Fruit fly (Drosophila melanogaster) whole organism, embryonic: ENCODE results near the gene Stat92E.

Experiments
- Awh ChIP-seq: fragments of 200-800 bp; sonication (Bioruptor generic); IDR thresholded peaks from 2 replicates; pipeline ENCODE4, ENCODE4 v1.3.6; 2022; ENCODE audit warnings: missing biosample characterization, missing genetic modification characterization
- Blimp-1 ChIP-seq: fragments of 200-800 bp; sonication (Bioruptor generic); optimal IDR thresholded peaks from 3 replicates; lab custom pipeline; 2018; ENCODE audit warnings: missing biosample characterization, missing genetic modification characterization, mild to moderate bottlenecking, moderate library complexity, missing genetic modification reagents
- BtbVII ChIP-seq: fragments of 200-800 bp; sonication (Bioruptor generic); optimal IDR thresholded peaks from 3 replicates; lab custom pipeline; 2017; ENCODE audit warnings: missing biosample characterization, mild to moderate bottlenecking, missing genetic modification characterization
- CG10959 ChIP-seq: fragments of 200-800 bp; sonication (Bioruptor generic); IDR thresholded peaks from 2 replicates; pipeline ENCODE4 v1.3.6; 2022; ENCODE audit warnings: missing biosample characterization, missing genetic modification characterization
- CG12236 ChIP-seq: fragments of 200-800 bp; sonication (Bioruptor generic); optimal IDR thresholded peaks from 2 replicates; lab custom pipeline; 2016; ENCODE audit warnings: missing biosample characterization, missing genetic modification characterization
- CG12299 ChIP-seq: fragments of 200-800 bp; sonication (Bioruptor generic); optimal IDR thresholded peaks from 2 replicates; lab custom pipeline; 2018; ENCODE audit warnings: missing biosample characterization, mild to moderate bottlenecking, missing genetic modification characterization
- CG12942 ChIP-seq: fragments of 200-800 bp; sonication (Bioruptor generic); optimal IDR thresholded peaks from 3 replicates; lab custom pipeline; 2016; ENCODE audit warnings: missing biosample characterization, missing genetic modification characterization
- CG14441 ChIP-seq: fragments of 200-800 bp; sonication (Bioruptor generic); IDR thresholded peaks from 2 replicates; pipeline ENCODE4 v1.3.6; 2022; ENCODE audit warnings: missing biosample characterization, missing genetic modification characterization
- CG1603 ChIP-seq: fragments of 200-800 bp; sonication (Bioruptor generic); optimal IDR thresholded peaks from 2 replicates; lab custom pipeline; 2019; ENCODE audit warnings: missing biosample characterization, mild to moderate bottlenecking, missing genetic modification characterization, moderate library complexity
- CG2889 ChIP-seq: fragments of 200-800 bp; sonication (Bioruptor generic); IDR thresholded peaks from 3 replicates; pipeline ENCODE4 v1.3.6; 2022; ENCODE audit warnings: missing biosample characterization, missing genetic modification characterization
- CG31441 ChIP-seq: fragments of 200-800 bp; sonication (Bioruptor generic); IDR thresholded peaks from 2 replicates; pipeline ENCODE4 v1.3.6; 2022; ENCODE audit warnings: missing biosample characterization, missing genetic modification characterization
- CG6654 ChIP-seq: fragments of 200-800 bp; sonication (Bioruptor generic); optimal IDR thresholded peaks from 2 replicates; lab custom pipeline; 2017; ENCODE audit warnings: missing biosample characterization, mild to moderate bottlenecking, missing genetic modification characterization
- CG8924 ChIP-seq: fragments of 200-800 bp; optimal IDR thresholded peaks from 3 replicates; lab custom pipeline; 2019; ENCODE audit warnings: missing biosample characterization, mild to moderate bottlenecking, missing genetic modification characterization, moderate library complexity
- CG8944 ChIP-seq: fragments of 200-800 bp; sonication (Bioruptor generic); optimal IDR thresholded peaks from 3 replicates; lab custom pipeline; 2016; ENCODE audit warnings: missing biosample characterization, missing genetic modification characterization
- CG9876 ChIP-seq: fragments of 200-800 bp; sonication (Bioruptor generic); optimal IDR thresholded peaks from 2 replicates; lab custom pipeline; 2016; ENCODE audit warnings: missing biosample characterization, missing genetic modification characterization
- Dfd ChIP-seq, 2 experiments: fragments of >200 bp; optimal IDR thresholded peaks; 2 replicates each; lab custom pipeline; 2017; ENCODE audit warnings: missing biosample characterization in 2 of 2, missing genetic modification characterization in 2 of 2
- Dip3 ChIP-seq: fragments of 200-800 bp; sonication (Bioruptor generic); optimal IDR thresholded peaks from 3 replicates; lab custom pipeline; 2016; ENCODE audit warnings: missing biosample characterization, missing genetic modification characterization
- Fer1 ChIP-seq: fragments of 200-800 bp; sonication (Bioruptor generic); optimal IDR thresholded peaks from 2 replicates; lab custom pipeline; 2017; ENCODE audit warnings: missing biosample characterization, mild to moderate bottlenecking, missing genetic modification characterization
- Hand ChIP-seq: fragments of 200-800 bp; sonication (Bioruptor generic); optimal IDR thresholded peaks from 2 replicates; lab custom pipeline; 2017; ENCODE audit warnings: mild to moderate bottlenecking, missing biosample characterization, missing genetic modification reagents, missing genetic modification characterization
- Lpt ChIP-seq: fragments of >200 bp; optimal IDR thresholded peaks from 2 replicates; lab custom pipeline; 2018; ENCODE audit warnings: missing biosample characterization, missing genetic modification characterization
- Mes4 ChIP-seq: fragments of 200-800 bp; sonication (Bioruptor generic); optimal IDR thresholded peaks from 2 replicates; lab custom pipeline; 2016; ENCODE audit warnings: missing biosample characterization, missing genetic modification characterization
- Neu2 ChIP-seq: fragments of 200-800 bp; sonication (Bioruptor generic); optimal IDR thresholded peaks from 3 replicates; lab custom pipeline; 2016; ENCODE audit warnings: missing biosample characterization, missing genetic modification characterization, borderline replicate concordance
- Opbp ChIP-seq: fragments of 200-800 bp; sonication (Bioruptor generic); IDR thresholded peaks from 3 replicates; pipeline ENCODE4 v1.3.6; 2022; ENCODE audit warnings: missing biosample characterization, missing genetic modification characterization; ENCODE audit not compliant: partially characterized antibody
- Poxn ChIP-seq: fragments of 200-800 bp; sonication (Bioruptor generic); IDR thresholded peaks from 2 replicates; pipeline ENCODE4 v1.3.6; 2022; ENCODE audit warnings: missing biosample characterization, missing genetic modification characterization
- Side ChIP-seq: fragments of 200-800 bp; sonication (Bioruptor generic); optimal IDR thresholded peaks from 2 replicates; lab custom pipeline; 2016; ENCODE audit warnings: missing biosample characterization, missing genetic modification characterization
- Sox102F ChIP-seq: fragments of 200-800 bp; sonication (Bioruptor generic); optimal IDR thresholded peaks from 2 replicates; lab custom pipeline; 2018; ENCODE audit warnings: missing biosample characterization, mild to moderate bottlenecking, missing genetic modification characterization, moderate library complexity
- YL-1 ChIP-seq: fragments of 200-800 bp; sonication (Bioruptor generic); optimal IDR thresholded peaks from 3 replicates; lab custom pipeline; 2017; ENCODE audit warnings: missing biosample characterization, mild to moderate bottlenecking, missing genetic modification characterization
- ac ChIP-seq: fragments of 200-800 bp; sonication (Bioruptor generic); optimal IDR thresholded peaks from 3 replicates; lab custom pipeline; 2017; ENCODE audit warnings: missing biosample characterization, mild to moderate bottlenecking, missing genetic modification characterization
- bbx ChIP-seq: fragments of 200-800 bp; sonication (Bioruptor generic); IDR thresholded peaks from 2 replicates; pipeline ENCODE4 v1.3.6; 2022; ENCODE audit warnings: missing biosample characterization, missing genetic modification characterization; ENCODE audit not compliant: partially characterized antibody
- caup ChIP-seq: fragments of 200-800 bp; sonication (Bioruptor generic); optimal IDR thresholded peaks from 3 replicates; lab custom pipeline; 2017; ENCODE audit warnings: missing biosample characterization, mild to moderate bottlenecking, missing genetic modification characterization, moderate library complexity; ENCODE audit not compliant: severe bottlenecking
- corto ChIP-seq: fragments of 200-800 bp; sonication (Bioruptor generic); optimal IDR thresholded peaks from 2 replicates; lab custom pipeline; 2016; ENCODE audit warnings: missing biosample characterization, mild to moderate bottlenecking, missing genetic modification characterization, moderate library complexity
- croc ChIP-seq: fragments of 200-800 bp; sonication (Bioruptor generic); conservative IDR thresholded peaks from 3 replicates; pipeline ENCODE4 v1.3.6; 2022; ENCODE audit warnings: missing biosample characterization, missing genetic modification characterization
- da ChIP-seq: fragments of 200-800 bp; sonication (Bioruptor generic); optimal IDR thresholded peaks from 2 replicates; lab custom pipeline; 2016; ENCODE audit warnings: missing biosample characterization, missing genetic modification characterization
- ems ChIP-seq: fragments of 200-800 bp; sonication (Bioruptor generic); optimal IDR thresholded peaks from 3 replicates; lab custom pipeline; 2016; ENCODE audit warnings: missing biosample characterization, missing genetic modification characterization
- fru ChIP-seq: fragments of >200 bp; optimal IDR thresholded peaks from 2 replicates; lab custom pipeline; 2017
- fu2 ChIP-seq: fragments of 200-800 bp; sonication (Bioruptor generic); optimal IDR thresholded peaks from 2 replicates; lab custom pipeline; 2016; ENCODE audit warnings: missing biosample characterization, missing genetic modification characterization
- jumu ChIP-seq: fragments of 200-800 bp; sonication (Bioruptor generic); optimal IDR thresholded peaks from 3 replicates; lab custom pipeline; 2016; ENCODE audit warnings: missing biosample characterization, missing genetic modification characterization
- ken ChIP-seq: fragments of 200-800 bp; sonication (Bioruptor generic); IDR thresholded peaks from 3 replicates; pipeline ENCODE4 v1.3.6; 2022; ENCODE audit warnings: missing biosample characterization, missing genetic modification characterization
- kni ChIP-seq: fragments of 200-800 bp; sonication (Bioruptor generic); optimal IDR thresholded peaks from 3 replicates; lab custom pipeline; 2017; ENCODE audit warnings: mild to moderate bottlenecking, missing biosample characterization, missing genetic modification reagents, missing genetic modification characterization
- nau ChIP-seq: fragments of 200-800 bp; sonication (Bioruptor generic); optimal IDR thresholded peaks from 3 replicates; lab custom pipeline; 2017; ENCODE audit warnings: missing biosample characterization, mild to moderate bottlenecking, missing genetic modification characterization, missing genetic modification reagents
- nerfin-1 ChIP-seq: fragments of 200-800 bp; sonication (Bioruptor generic); optimal IDR thresholded peaks from 3 replicates; lab custom pipeline; 2019; ENCODE audit warnings: missing biosample characterization, mild to moderate bottlenecking, missing genetic modification characterization, moderate library complexity
- org-1 ChIP-seq: fragments of 200-800 bp; sonication (Bioruptor generic); optimal IDR thresholded peaks from 2 replicates; lab custom pipeline; 2017; ENCODE audit warnings: missing biosample characterization, missing genetic modification characterization
- otp ChIP-seq: fragments of 200-800 bp; sonication (Bioruptor generic); IDR thresholded peaks from 3 replicates; pipeline ENCODE4, ENCODE4 v1.3.6; 2022; ENCODE audit warnings: missing biosample characterization, missing genetic modification characterization
- rib ChIP-seq: fragments of 200-800 bp; sonication (Bioruptor generic); IDR thresholded peaks from 2 replicates; pipeline ENCODE4 v1.3.6; 2022; ENCODE audit warnings: missing biosample characterization, missing genetic modification characterization
- row ChIP-seq: fragments of 200-800 bp; sonication (Bioruptor generic); IDR thresholded peaks from 3 replicates; pipeline ENCODE4 v1.3.6; 2022; ENCODE audit warnings: missing biosample characterization, missing genetic modification characterization
- salm ChIP-seq: fragments of 200-800 bp; sonication (Bioruptor generic); optimal IDR thresholded peaks from 2 replicates; lab custom pipeline; 2018; ENCODE audit warnings: missing biosample characterization, mild to moderate bottlenecking, missing genetic modification characterization
- sens ChIP-seq: fragments of 200-800 bp; sonication (Bioruptor generic); peaks from one replicate; lab custom pipeline; 2016; ENCODE audit warnings: missing biosample characterization, missing genetic modification characterization
- so ChIP-seq: fragments of 200-800 bp; sonication (Bioruptor generic); IDR thresholded peaks from 3 replicates; pipeline ENCODE4 v1.3.6; 2022; ENCODE audit warnings: missing biosample characterization, missing genetic modification characterization
- ttk ChIP-seq: fragments of 200-800 bp; sonication (Bioruptor generic); IDR thresholded peaks from 2 replicates; pipeline ENCODE4 v2.1.2; 2022; ENCODE audit warnings: missing biosample characterization, missing genetic modification characterization

Gene Stat92E

DNA sequence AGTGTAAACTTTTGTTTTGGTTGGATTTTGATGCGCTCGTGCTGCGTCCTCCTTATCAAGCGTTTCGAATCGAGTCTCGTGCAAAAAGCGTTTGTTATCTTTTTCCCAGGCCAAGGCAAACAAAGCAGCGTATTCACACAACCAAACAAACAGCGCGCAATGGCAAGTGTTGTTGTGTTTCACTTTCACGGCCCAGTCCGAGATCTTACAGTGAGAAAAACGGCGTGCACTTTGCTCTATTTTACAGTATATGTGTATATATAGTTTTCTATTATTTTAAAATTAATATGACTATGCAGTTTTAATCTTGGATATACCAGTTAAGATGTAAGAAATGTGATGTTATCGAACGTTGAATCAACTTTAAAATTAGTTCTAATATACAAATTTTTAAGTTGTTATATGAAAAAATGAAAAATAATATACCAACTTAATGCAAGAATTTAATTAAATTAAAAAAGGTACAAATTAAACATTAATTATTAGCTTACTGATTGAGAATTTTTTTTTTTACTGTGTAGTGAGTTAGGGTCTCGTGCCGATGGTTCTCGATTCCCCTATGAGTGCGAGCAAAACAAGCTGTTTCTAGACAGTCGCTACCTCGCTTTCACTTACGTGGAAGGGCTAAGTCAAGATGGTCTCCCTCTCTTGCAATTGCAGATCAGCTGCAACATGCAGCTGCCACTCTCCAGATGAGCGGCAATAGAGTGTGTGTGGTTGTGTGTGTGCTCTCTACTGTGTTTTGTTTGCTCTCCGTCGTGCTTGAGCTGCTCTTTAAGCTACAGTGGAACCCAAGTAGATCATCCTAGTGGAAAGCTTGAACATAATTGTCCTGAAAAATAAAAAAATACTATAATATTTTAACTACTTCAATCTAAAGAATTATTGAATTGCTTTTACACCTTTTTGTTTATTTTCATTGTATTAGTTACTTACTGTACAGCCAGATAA is 42.4 kb upstream of the Stat92E start (continued):
- peak; percentile 94 for TF ChIP-seq CG8924 (tag; lab: Kevin White, UChicago)
- TF ChIP-seq CG14441: peak; percentile 64
- TF ChIP-seq CG12236 (GFP tag; lab: Kevin White, UChicago): no peak
- no peak for TF ChIP-seq Mes4 (GFP tag; lab: Kevin White, UChicago)
- TF ChIP-seq ems: no peak
- TF ChIP-seq jumu: peak; percentile 9
- TF ChIP-seq BtbVII (GFP tag; lab: Kevin White, UChicago): peak; percentile 70
- TF ChIP-seq rib (GFP tag; lab: Robert Waterston, UW): peak; percentile 38; the same call in 1 of the 2 replicates
- peak; percentile 62 for TF ChIP-seq CG12942 (GFP tag; lab: Kevin White, UChicago)
- peak; percentile 86 for TF ChIP-seq org-1
- TF ChIP-seq CG9876 (GFP tag; lab: Kevin White, UChicago): no peak
- peak; percentile 53; the same call in 1 of the 3 replicates for TF ChIP-seq CG2889 (GFP tag; lab: Robert Waterston, UW)
- TF ChIP-seq Side: peak; percentile 27
- TF ChIP-seq nerfin-1 (tag; lab: Kevin White, UChicago): peak; percentile 93
- peak; percentile 95 for TF ChIP-seq CG31441 (GFP tag; lab: Robert Waterston, UW)
- no peak for TF ChIP-seq bbx (GFP tag; lab: Robert Waterston, UW)
- TF ChIP-seq corto (GFP tag; lab: Kevin White, UChicago): no peak
- TF ChIP-seq YL-1 (GFP tag; lab: Kevin White, UChicago): peak; percentile 20
- peak; percentile 51 for TF ChIP-seq nau (GFP tag; lab: Kevin White, UChicago)
- TF ChIP-seq Lpt (GFP tag; lab: Kevin White, UChicago): no peak
- TF ChIP-seq kni (GFP tag; lab: Kevin White, UChicago): peak; percentile 23
- peak; percentile 76 for TF ChIP-seq ken (GFP tag; lab: Robert Waterston, UW)
- TF ChIP-seq Awh: peak; percentile 72
- peak; percentile 64; the same call in 1 of the 2 replicates for TF ChIP-seq CG10959
- no peak for TF ChIP-seq Poxn (GFP tag; lab: Robert Waterston, UW)
- peak; percentile 47 for TF ChIP-seq Hand (GFP tag; lab: Kevin White, UChicago)
- peak; percentile 54 for TF ChIP-seq CG1603 (tag; lab: Kevin White, UChicago)
- peak; percentile 92 for TF ChIP-seq sens (GFP tag; lab: Kevin White, UChicago)
- no peak for TF ChIP-seq Opbp
- no peak for TF ChIP-seq Dip3 (GFP tag; lab: Kevin White, UChicago)
- TF ChIP-seq Sox102F (GFP tag; lab: Kevin White, UChicago): peak; percentile 93
- peak; percentile 74 for TF ChIP-seq otp (GFP tag; lab: Robert Waterston, UW)
- TF ChIP-seq croc: peak; percentile 92
- peak; percentile 47 for TF ChIP-seq da (GFP tag; lab: Kevin White, UChicago)
- TF ChIP-seq row (GFP tag; lab: Robert Waterston, UW): peak; percentile 73
- peak; percentile 91 for TF ChIP-seq ac (GFP tag; lab: Kevin White, UChicago)
- TF ChIP-seq CG6654 (GFP tag; lab: Kevin White, UChicago): peak; percentile 68
- TF ChIP-seq Blimp-1: peak; percentile 97
- peak; percentile 91 for TF ChIP-seq salm (tag; lab: Kevin White, UChicago)
- peak; percentile 52; the same call in 1 of the 3 replicates for TF ChIP-seq so (GFP tag; lab: Robert Waterston, UW)
- TF ChIP-seq CG8944 (GFP tag; lab: Kevin White, UChicago): peak; percentile 21
- TF ChIP-seq fu2 (GFP tag; lab: Kevin White, UChicago): no peak
- no peak for TF ChIP-seq Neu2
- no peak for TF ChIP-seq Dfd (GFP tag; optimal IDR thresholded peaks at IDR 0.05; lab: Kevin White, UChicago)
- peak; percentile 75 for TF ChIP-seq caup
- TF ChIP-seq Fer1: peak; percentile 85
- peak; percentile 81 for TF ChIP-seq ttk (GFP tag; lab: Robert Waterston, UW)
- TF ChIP-seq CG12299 (tag; lab: Kevin White, UChicago): peak; percentile 92
- TF ChIP-seq fru (lab: Kevin White, UChicago): no peak
